Worm (Caenorhabditis elegans) whole organism, early embryonic: ENCODE data around the gene T10D4.6.

Source experiments
- B0310.2 ChIP-seq: sonication (generic microtip); optimal IDR thresholded peaks from 2 replicates; lab custom pipeline; 2016; ENCODE audit warnings: mild to moderate bottlenecking, missing genetic modification characterization, missing compliant biosample characterization
- F13C5.2 ChIP-seq: sonication (generic microtip); optimal IDR thresholded peaks from 2 replicates; lab custom pipeline; 2017; ENCODE audit warnings: mild to moderate bottlenecking, missing genetic modification characterization, inconsistent platforms, missing compliant biosample characterization
- aly-1 ChIP-seq: sonication (generic microtip); optimal IDR thresholded peaks from 2 replicates; lab custom pipeline; 2016; ENCODE audit warnings: missing genetic modification characterization, missing compliant biosample characterization
- ama-1 ChIP-seq: fragments of 150-350 bp; optimal IDR thresholded peaks from 2 replicates; lab custom pipeline; 2014
- ceh-13 ChIP-seq: fragments of 200-800 bp; sonication (Bioruptor generic); optimal IDR thresholded peaks from 2 replicates; lab custom pipeline; 2018; ENCODE audit warnings: mild to moderate bottlenecking, missing genetic modification characterization, missing compliant biosample characterization
- ceh-36 ChIP-seq: sonication (generic microtip); optimal IDR thresholded peaks from 2 replicates; lab custom pipeline; 2016; ENCODE audit warnings: missing genetic modification characterization, inconsistent platforms, missing compliant biosample characterization
- ets-7 ChIP-seq: sonication (generic microtip); optimal IDR thresholded peaks from 2 replicates; lab custom pipeline; 2016; ENCODE audit warnings: missing genotype, missing genetic modification characterization, missing compliant biosample characterization
- flt-1 ChIP-seq: fragments of 200-800 bp; sonication (Bioruptor generic); IDR thresholded peaks from 2 replicates; pipeline ENCODE4 v1.3.6; 2022; ENCODE audit warnings: missing genetic modification characterization, missing compliant biosample characterization
- hmbx-1 ChIP-seq: sonication (generic microtip); optimal IDR thresholded peaks from 2 replicates; lab custom pipeline; 2016; ENCODE audit warnings: mild to moderate bottlenecking, missing genetic modification characterization, missing compliant biosample characterization
- hmg-4 ChIP-seq: fragments of 200-800 bp; sonication (Bioruptor generic); optimal IDR thresholded peaks from 2 replicates; lab custom pipeline; 2018; ENCODE audit warnings: mild to moderate bottlenecking, missing genetic modification characterization, missing compliant biosample characterization
- hnd-1 ChIP-seq: sonication (generic microtip); optimal IDR thresholded peaks from 2 replicates; lab custom pipeline; 2016; ENCODE audit warnings: missing genetic modification characterization, missing compliant biosample characterization
- pes-1 ChIP-seq: fragments of 200-800 bp; sonication (Bioruptor generic); IDR thresholded peaks from 2 replicates; pipeline ENCODE4 v1.3.6; 2022; ENCODE audit warnings: missing genetic modification reagents, missing genetic modification characterization, missing compliant biosample characterization
- scrt-1 ChIP-seq: fragments of 200-800 bp; sonication (Bioruptor generic); IDR thresholded peaks from 2 replicates; pipeline ENCODE4 v1.3.6; 2022; ENCODE audit warnings: missing genetic modification characterization, missing compliant biosample characterization
- sea-1 ChIP-seq: fragments of 200-800 bp; sonication (Bioruptor generic); conservative IDR thresholded peaks from 2 replicates; pipeline ENCODE4 v1.3.6; 2022; ENCODE audit warnings: missing genetic modification characterization, missing compliant biosample characterization
- tbx-11 ChIP-seq: fragments of 200-800 bp; sonication (Bioruptor generic); IDR thresholded peaks from 2 replicates; pipeline ENCODE4 v1.3.6; 2022; ENCODE audit warnings: missing genetic modification characterization, missing compliant biosample characterization
- tbx-37 ChIP-seq: fragments of 200-800 bp; sonication (Bioruptor generic); conservative IDR thresholded peaks from 2 replicates; pipeline ENCODE4 v1.3.6; 2022; ENCODE audit warnings: missing genetic modification reagents, missing genetic modification characterization, missing compliant biosample characterization
- tra-4 ChIP-seq: sonication (generic microtip); optimal IDR thresholded peaks from 2 replicates; lab custom pipeline; 2017; ENCODE audit warnings: missing genetic modification characterization, missing compliant biosample characterization

T10D4.6 gene

DNA sequence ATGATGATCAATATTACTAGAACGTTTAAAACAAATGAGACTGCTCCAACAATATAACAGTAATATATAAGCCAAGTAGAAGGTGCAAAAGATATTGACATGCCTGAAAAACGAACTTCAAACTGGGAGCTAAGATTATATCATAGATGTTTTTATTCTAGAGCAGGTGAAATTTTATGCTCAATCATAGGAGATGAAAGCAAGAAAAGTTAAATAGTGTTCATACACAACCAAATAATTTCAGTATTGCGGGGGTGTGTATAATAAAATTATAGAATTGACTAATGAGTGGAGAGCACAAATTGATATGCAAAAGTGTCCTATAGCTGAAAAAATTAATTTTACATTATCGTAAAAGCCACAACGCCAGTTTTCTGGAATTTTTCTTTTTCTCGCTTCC, 39.9 kb downstream of the T10D4.6 start, which contains the start of gene sri-34:
Gene sri-34, minus strand, starts transcription at position 101 of the 400 bp plus-strand sequence.
- no peak for TF ChIP-seq hmg-4 (GFP tag; lab: Kevin White, UChicago)
- TF ChIP-seq ama-1 (lab: Kevin White, UChicago), result no peak
- no peak for TF ChIP-seq hmbx-1 (tag; lab: Kevin White, UChicago)
- TF ChIP-seq ceh-13, result no peak
- no peak for TF ChIP-seq scrt-1

DNA sequence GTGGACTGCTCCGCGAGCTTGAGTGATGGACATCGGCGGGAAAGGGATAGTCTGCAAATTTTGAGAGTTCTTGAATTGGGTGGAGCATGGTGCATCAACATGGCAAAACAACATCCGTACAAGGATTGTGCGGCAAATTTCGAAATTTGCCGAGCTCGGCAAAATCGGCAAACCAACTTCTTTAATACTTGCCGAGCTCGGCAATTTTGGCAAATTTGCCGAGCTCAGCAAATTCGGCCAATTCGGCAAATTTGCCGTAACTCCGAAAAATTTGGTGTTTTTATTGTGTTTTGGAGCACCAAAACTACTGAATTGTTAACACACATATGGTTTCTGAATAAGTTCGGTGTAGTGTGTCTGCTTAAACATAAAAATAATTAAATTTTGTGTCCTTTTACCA, 51.0 kb downstream of the T10D4.6 start, which contains the start of gene fbxc-55:
Gene fbxc-55, minus strand, starts transcription at position 101 of the 400 bp plus-strand sequence.
- no peak for TF ChIP-seq sea-1 (GFP tag; lab: Robert Waterston, UW)
- TF ChIP-seq flt-1 (GFP tag; lab: Robert Waterston, UW), result no peak
- TF ChIP-seq aly-1 (tag; lab: Kevin White, UChicago), result no peak
- no peak for TF ChIP-seq tra-4
- TF ChIP-seq hnd-1 (tag; lab: Kevin White, UChicago), result no peak
- no peak for TF ChIP-seq ama-1 (lab: Kevin White, UChicago)
- no peak for TF ChIP-seq hmg-4 (GFP tag; lab: Kevin White, UChicago)
- TF ChIP-seq B0310.2 (tag; lab: Kevin White, UChicago), result no peak
- no peak for TF ChIP-seq hmbx-1 (tag; lab: Kevin White, UChicago)
- no peak for TF ChIP-seq scrt-1
- TF ChIP-seq tbx-11 (GFP tag; lab: Robert Waterston, UW), result no peak
- TF ChIP-seq ceh-13, result no peak
- TF ChIP-seq ets-7, result no peak
- no peak for TF ChIP-seq F13C5.2 (tag; lab: Kevin White, UChicago)
- TF ChIP-seq ceh-36 (tag; lab: Kevin White, UChicago), result no peak
- no peak for TF ChIP-seq pes-1 (GFP tag; lab: Robert Waterston, UW)

ce11 chrII:3172176-3172575, 53.0 kb downstream of the T10D4.6 start, which contains the start of gene Y27F2A.10:
TSS of gene Y27F2A.10 (minus strand) at chrII:3172276.
- TF ChIP-seq tbx-11 (GFP tag; lab: Robert Waterston, UW) (no peak), flt-1 (GFP tag; lab: Robert Waterston, UW) (no peak), ama-1 (lab: Kevin White, UChicago) (no peak), ets-7 (no peak), aly-1 (tag; lab: Kevin White, UChicago) (no peak), ceh-13 (no peak), tbx-37 (no peak), F13C5.2 (tag; lab: Kevin White, UChicago) (no peak), pes-1 (GFP tag; lab: Robert Waterston, UW) (no peak), sea-1 (GFP tag; lab: Robert Waterston, UW) (no peak), ceh-36 (tag; lab: Kevin White, UChicago) (no peak), tra-4 (no peak), B0310.2 (tag; lab: Kevin White, UChicago) (no peak), scrt-1 (no peak), hmg-4 (GFP tag; lab: Kevin White, UChicago) (no peak), hnd-1 (tag; lab: Kevin White, UChicago) (no peak), hmbx-1 (tag; lab: Kevin White, UChicago) (no peak)
